Worm (Caenorhabditis elegans): Measurements from ENCODE around the gene F49C5.11.

DNA sequence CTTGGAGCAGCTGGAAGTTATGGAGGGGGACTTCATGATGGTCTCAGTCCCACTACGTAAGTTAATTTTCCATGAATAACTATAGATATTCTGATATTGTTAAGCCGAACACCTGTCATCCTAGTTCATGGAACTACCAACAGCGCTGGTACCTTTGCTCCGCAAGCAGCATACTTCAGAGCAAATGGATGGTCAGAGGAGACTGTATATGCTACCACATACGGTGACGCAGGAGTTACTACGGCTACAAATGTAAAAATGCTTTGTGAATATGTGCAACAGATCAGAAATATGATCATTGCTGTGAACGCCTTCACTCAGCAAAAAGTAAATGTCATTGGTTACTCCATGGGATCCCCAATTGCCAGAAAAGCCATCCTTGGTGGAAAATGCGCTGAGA, 50.4 kb downstream of the F49C5.11 start:
- no peak for TF ChIP-seq nhr-237 (tag; optimal IDR thresholded peaks at IDR 0.05)
- no peak for TF ChIP-seq elt-3 (tag; optimal IDR thresholded peaks at IDR 0.05)
- no peak for TF ChIP-seq nhr-2 (tag; optimal IDR thresholded peaks at IDR 0.05)
- TF ChIP-seq pha-4 (tag; optimal IDR thresholded peaks at IDR 0.05) = no peak
- no peak for TF ChIP-seq snpc-4 (tag; optimal IDR thresholded peaks at IDR 0.05)
- TF ChIP-seq mab-5 (tag; optimal IDR thresholded peaks at IDR 0.05) = no peak
- no peak for TF ChIP-seq M03D4.4 (tag; optimal IDR thresholded peaks at IDR 0.05)
- no peak for TF ChIP-seq nhr-12 (tag; optimal IDR thresholded peaks at IDR 0.05)
- TF ChIP-seq unc-62 (GFP tag; optimal IDR thresholded peaks at IDR 0.05) = no peak
- no peak for TF ChIP-seq lsy-2 (tag; optimal IDR thresholded peaks at IDR 0.05)
- no peak for TF ChIP-seq nhr-28 (tag; optimal IDR thresholded peaks at IDR 0.05)
- TF ChIP-seq zip-8 (tag; optimal IDR thresholded peaks at IDR 0.05) = no peak
- no peak for TF ChIP-seq ceh-39 (tag; optimal IDR thresholded peaks at IDR 0.05)
